Worm (Caenorhabditis elegans): ENCODE results near the gene clec-24.

- TF ChIP-seq daf-12 (tag; optimal IDR thresholded peaks at IDR 0.05) = no peak
- no peak for TF ChIP-seq mdl-1 (tag; optimal IDR thresholded peaks at IDR 0.05)
- no peak for TF ChIP-seq fkh-10 (GFP tag; optimal IDR thresholded peaks at IDR 0.05)
Measured at ce11 chrV:16827485-16827884, 34.3 kb upstream of the clec-24 start, which contains the start of gene srh-216.
